Worm (Caenorhabditis elegans) whole organism, late embryonic: ENCODE results near the gene C37C3.18.

Experiments
- K02D7.2 ChIP-seq: sonication (generic microtip); optimal IDR thresholded peaks from 2 replicates; lab custom pipeline; 2017; ENCODE audit warnings: mild to moderate bottlenecking, missing genetic modification characterization, missing compliant biosample characterization
- Y22D7AL.16 ChIP-seq: sonication (generic microtip); optimal IDR thresholded peaks from 2 replicates; lab custom pipeline; 2016; ENCODE audit warnings: missing genetic modification characterization, missing compliant biosample characterization
- ceh-34 ChIP-seq: sonication (generic microtip); optimal IDR thresholded peaks from 2 replicates; lab custom pipeline; 2016; ENCODE audit warnings: mild to moderate bottlenecking, missing genetic modification characterization, missing compliant biosample characterization
- ceh-45 ChIP-seq: fragments of 200-800 bp; sonication (Bioruptor generic); IDR thresholded peaks from 2 replicates; pipeline ENCODE4 v1.3.6; 2022; ENCODE audit warnings: missing genetic modification reagents, missing genetic modification characterization, missing compliant biosample characterization
- ceh-9 ChIP-seq: sonication (generic microtip); optimal IDR thresholded peaks from 2 replicates; lab custom pipeline; 2016; ENCODE audit warnings: mild to moderate bottlenecking, missing genetic modification characterization, inconsistent platforms, missing compliant biosample characterization
- dve-1 ChIP-seq: sonication (generic microtip); optimal IDR thresholded peaks from 2 replicates; lab custom pipeline; 2017; ENCODE audit warnings: antibody characterized with exemption, mild to moderate bottlenecking, missing genetic modification characterization, missing compliant biosample characterization
- eyg-1 ChIP-seq: sonication (generic microtip); optimal IDR thresholded peaks from 2 replicates; lab custom pipeline; 2016; ENCODE audit warnings: missing genotype, missing genetic modification characterization, missing compliant biosample characterization
- hlh-15 ChIP-seq: sonication (generic microtip); optimal IDR thresholded peaks from 2 replicates; lab custom pipeline; 2016; ENCODE audit warnings: missing genetic modification characterization, missing compliant biosample characterization
- hlh-6 ChIP-seq: sonication (generic microtip); optimal IDR thresholded peaks from 2 replicates; lab custom pipeline; 2016; ENCODE audit warnings: missing genotype, missing genetic modification characterization, missing compliant biosample characterization
- hlh-8 ChIP-seq: sonication (generic microtip); optimal IDR thresholded peaks from 2 replicates; lab custom pipeline; 2016; ENCODE audit warnings: missing genotype, missing genetic modification characterization, missing compliant biosample characterization
- mec-3 ChIP-seq: sonication (generic microtip); optimal IDR thresholded peaks from 2 replicates; lab custom pipeline; 2016; ENCODE audit warnings: borderline replicate concordance, missing genetic modification characterization, missing compliant biosample characterization
- nfya-1 ChIP-seq: sonication (generic microtip); optimal IDR thresholded peaks from 2 replicates; lab custom pipeline; 2017; ENCODE audit warnings: missing genetic modification characterization, mild to moderate bottlenecking, missing compliant biosample characterization, antibody characterized with exemption, moderate library complexity
- nhr-232 ChIP-seq: sonication (generic microtip); optimal IDR thresholded peaks from 2 replicates; lab custom pipeline; 2016; ENCODE audit warnings: missing genetic modification characterization, missing compliant biosample characterization
- npax-4 ChIP-seq: sonication (generic microtip); optimal IDR thresholded peaks from 2 replicates; lab custom pipeline; 2016; ENCODE audit warnings: missing genetic modification characterization, missing compliant biosample characterization
- odd-2 ChIP-seq: sonication (generic microtip); optimal IDR thresholded peaks from 2 replicates; lab custom pipeline; 2017; ENCODE audit warnings: antibody characterized with exemption, mild to moderate bottlenecking, missing genetic modification characterization, missing compliant biosample characterization
- pag-3 ChIP-seq: sonication (generic microtip); optimal IDR thresholded peaks from 2 replicates; lab custom pipeline; 2016; ENCODE audit warnings: missing compliant biosample characterization, missing genetic modification characterization, borderline replicate concordance
- pax-1 ChIP-seq: fragments of 150-350 bp; optimal IDR thresholded peaks from 2 replicates; lab custom pipeline; 2014; ENCODE audit warnings: missing biosample characterization, missing genetic modification characterization
- ref-2 ChIP-seq: sonication (generic microtip); optimal IDR thresholded peaks from 2 replicates; lab custom pipeline; 2016; ENCODE audit warnings: missing genetic modification characterization, missing compliant biosample characterization
- sdc-2 ChIP-seq: sonication (generic microtip); optimal IDR thresholded peaks from 2 replicates; lab custom pipeline; 2016; ENCODE audit warnings: missing genotype, missing genetic modification characterization, missing compliant biosample characterization
- syd-9 ChIP-seq: sonication (generic microtip); optimal IDR thresholded peaks from 2 replicates; lab custom pipeline; 2016; ENCODE audit warnings: mild to moderate bottlenecking, missing genetic modification characterization, moderate library complexity, missing compliant biosample characterization
- unc-55 ChIP-seq: sonication (generic microtip); optimal IDR thresholded peaks from 2 replicates; lab custom pipeline; 2017; ENCODE audit warnings: missing biosample characterization, missing genetic modification reagents, missing genetic modification characterization
- unc-86 ChIP-seq: sonication (generic microtip); optimal IDR thresholded peaks from 2 replicates; lab custom pipeline; 2016; ENCODE audit warnings: missing genetic modification characterization, missing compliant biosample characterization
- ztf-16 ChIP-seq: sonication (generic microtip); optimal IDR thresholded peaks from 2 replicates; lab custom pipeline; 2017; ENCODE audit warnings: missing genetic modification characterization, missing compliant biosample characterization

Gene C37C3.18

ce11 chrV:7899761-7900160 is 45.0 kb downstream of the C37C3.18 start, which contains the start of gene F40A3.7:
Gene F40A3.7 (minus strand): TSS chrV:7899861.
- TF ChIP-seq odd-2 (tag; lab: Kevin White, UChicago) (no peak), Y22D7AL.16 (no peak), K02D7.2 (tag; lab: Kevin White, UChicago) (no peak)
- TF ChIP-seq, all 69 proteins: peak for 0

DNA sequence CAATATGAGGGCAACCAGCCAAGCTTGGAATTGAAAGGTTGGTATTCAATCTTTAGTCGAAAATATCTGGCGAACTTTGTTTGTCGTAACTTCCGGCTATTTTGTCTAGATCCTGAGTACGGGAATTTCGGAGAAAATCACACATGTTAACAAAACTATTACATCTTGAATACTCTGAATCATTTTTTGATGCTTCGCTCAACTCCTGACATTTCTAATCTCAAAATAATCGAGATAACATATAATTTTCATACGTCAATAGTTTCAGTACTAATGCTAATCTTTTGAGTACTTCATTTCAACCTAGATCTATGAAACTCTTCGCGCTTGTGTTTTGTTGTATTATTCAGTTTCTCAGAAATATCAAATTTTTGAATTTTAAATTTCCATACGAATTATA is 46.4 kb downstream of the C37C3.18 start:
- TF ChIP-seq ceh-9 (tag; lab: Kevin White, UChicago) (no peak), unc-86 (tag; lab: Kevin White, UChicago) (no peak), ztf-16 (no peak), odd-2 (tag; lab: Kevin White, UChicago) (no peak), mec-3 (tag; lab: Kevin White, UChicago) (no peak)

DNA sequence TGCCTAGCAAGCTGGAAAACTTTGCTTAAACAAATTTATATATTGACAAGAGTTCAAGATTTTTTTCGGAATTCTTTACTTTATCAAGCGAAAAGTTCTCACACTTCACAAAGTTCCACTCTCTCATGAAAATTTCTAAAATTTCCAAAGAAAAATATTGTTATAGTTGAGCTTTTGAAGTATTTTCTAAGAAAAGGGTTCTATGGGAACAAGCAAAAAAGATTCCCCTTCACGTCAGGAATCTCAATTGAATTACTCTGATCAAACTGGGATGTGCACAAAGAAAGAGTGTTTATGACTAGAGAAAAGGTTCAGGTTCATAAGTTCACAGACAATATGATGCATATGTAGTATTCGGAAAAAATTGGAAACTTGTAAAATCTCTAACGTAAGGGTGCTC is 49.6 kb downstream of the C37C3.18 start:
- TF ChIP-seq hlh-6 (tag; lab: Kevin White, UChicago) (no peak), nfya-1 (tag; lab: Kevin White, UChicago) (no peak), hlh-15 (tag; lab: Kevin White, UChicago) (no peak), pag-3 (no peak), eyg-1 (tag; lab: Kevin White, UChicago) (no peak), hlh-8 (tag; lab: Kevin White, UChicago) (no peak), ceh-34 (tag; lab: Kevin White, UChicago) (no peak), unc-86 (tag; lab: Kevin White, UChicago) (no peak), dve-1 (tag; lab: Kevin White, UChicago) (no peak), npax-4 (tag; lab: Kevin White, UChicago) (no peak), sdc-2 (tag; lab: Kevin White, UChicago) (no peak), ceh-45 (GFP tag; lab: Robert Waterston, UW) (no peak), nhr-232 (tag; lab: Kevin White, UChicago) (no peak), syd-9 (tag; lab: Kevin White, UChicago) (no peak), pax-1 (no peak), unc-55 (GFP tag; lab: Kevin White, UChicago) (no peak), ref-2 (tag; lab: Kevin White, UChicago) (no peak)
